Fruit fly (Drosophila melanogaster): ENCODE data around the gene Vav.

Gene Vav

dm6 chrX:19249339-19249738 lies 12.3 kb upstream of the Vav start:
- no peak for TF ChIP-seq Sp1 (GFP tag; optimal IDR thresholded peaks at IDR 0.05)
- no peak for TF ChIP-seq dl (GFP tag; optimal IDR thresholded peaks at IDR 0.05; ENCODE audit: insufficient read depth in 1 of 2, partially characterized antibody in 2 of 2)
- no peak for TF ChIP-seq dmrt93B (GFP tag; optimal IDR thresholded peaks at IDR 0.05)
- TF ChIP-seq fru (GFP tag; optimal IDR thresholded peaks at IDR 0.05): no peak
- TF ChIP-seq CrebA (GFP tag; optimal IDR thresholded peaks at IDR 0.05; ENCODE audit: borderline replicate concordance): no peak
- TF ChIP-seq Dif (GFP tag; optimal IDR thresholded peaks at IDR 0.05; ENCODE audit: partially characterized antibody): no peak
- TF ChIP-seq Vsx2 (GFP tag; optimal IDR thresholded peaks at IDR 0.05; ENCODE audit: partially characterized antibody): no peak
- TF ChIP-seq Jra (GFP tag; optimal IDR thresholded peaks at IDR 0.05): no peak

- TF ChIP-seq pan (optimal IDR thresholded peaks at IDR 0.05) (no peak), N (GFP tag; optimal IDR thresholded peaks at IDR 0.05) (no peak), CrebA (GFP tag; optimal IDR thresholded peaks at IDR 0.05; ENCODE audit: borderline replicate concordance) (no peak)
Observed at dm6 chrX:19250151-19250550, 11.5 kb upstream of the Vav start.

- TF ChIP-seq jim (GFP tag; optimal IDR thresholded peaks at IDR 0.05) (no peak), Hnf4 (GFP tag; optimal IDR thresholded peaks at IDR 0.05) (no peak), HLH106 (tag; optimal IDR thresholded peaks at IDR 0.05) (no peak), usp (GFP tag; optimal IDR thresholded peaks at IDR 0.05) (no peak), ey (GFP tag; optimal IDR thresholded peaks at IDR 0.05) (no peak), CG32264 (GFP tag; optimal IDR thresholded peaks at IDR 0.05) (no peak), dl (GFP tag; optimal IDR thresholded peaks at IDR 0.05; ENCODE audit: insufficient read depth in 1 of 2, partially characterized antibody in 2 of 2) (no peak), woc (GFP tag; optimal IDR thresholded peaks at IDR 0.05) (no peak), Hr83 (GFP tag; optimal IDR thresholded peaks at IDR 0.05; ENCODE audit: poor library complexity, severe bottlenecking) (no peak), lola (GFP tag; optimal IDR thresholded peaks at IDR 0.05) (no peak), Hr78 (GFP tag; optimal IDR thresholded peaks at IDR 0.05) (no peak), Vsx2 (GFP tag; optimal IDR thresholded peaks at IDR 0.05; ENCODE audit: partially characterized antibody) (no peak), Myc (optimal IDR thresholded peaks at IDR 0.05) (no peak), rgr (GFP tag; optimal IDR thresholded peaks at IDR 0.05) (no peak), dmrt93B (GFP tag; optimal IDR thresholded peaks at IDR 0.05) (no peak), GATAd (GFP tag; optimal IDR thresholded peaks at IDR 0.05) (no peak), tai (GFP tag; optimal IDR thresholded peaks at IDR 0.05) (no peak), h (GFP tag; optimal IDR thresholded peaks at IDR 0.05) (no peak), CG9705 (GFP tag; optimal IDR thresholded peaks at IDR 0.05) (no peak)
Observed at dm6 chrX:19259802-19260695, 1.6 kb upstream of the Vav start.

dm6 chrX:19260696-19260989 lies 977 bp upstream of the Vav start:
- TF ChIP-seq Dfd (GFP tag; optimal IDR thresholded peaks at IDR 0.05) (no peak), jim (GFP tag; optimal IDR thresholded peaks at IDR 0.05) (no peak), dsf (GFP tag; optimal IDR thresholded peaks at IDR 0.05; ENCODE audit: borderline replicate concordance) (no peak), brk (GFP tag; optimal IDR thresholded peaks at IDR 0.05) (no peak), Hr78 (GFP tag; optimal IDR thresholded peaks at IDR 0.05) (no peak), rgr (GFP tag; optimal IDR thresholded peaks at IDR 0.05) (no peak), GATAd (GFP tag; optimal IDR thresholded peaks at IDR 0.05) (no peak), Myc (optimal IDR thresholded peaks at IDR 0.05) (no peak), sv (GFP tag; optimal IDR thresholded peaks at IDR 0.05) (no peak), Abd-B (GFP tag; optimal IDR thresholded peaks at IDR 0.05) (no peak), CrebA (GFP tag; optimal IDR thresholded peaks at IDR 0.05; ENCODE audit: borderline replicate concordance) (no peak), pan (optimal IDR thresholded peaks at IDR 0.05) (no peak), OdsH (GFP tag; optimal IDR thresholded peaks at IDR 0.05) (no peak), fru (GFP tag; optimal IDR thresholded peaks at IDR 0.05) (no peak), psq (GFP tag; optimal IDR thresholded peaks at IDR 0.05) (no peak), Sp1 (GFP tag; optimal IDR thresholded peaks at IDR 0.05) (no peak), tai (GFP tag; optimal IDR thresholded peaks at IDR 0.05) (no peak), dl (GFP tag; optimal IDR thresholded peaks at IDR 0.05; ENCODE audit: insufficient read depth in 1 of 2, partially characterized antibody in 2 of 2) (no peak), Rel (GFP tag; optimal IDR thresholded peaks at IDR 0.05) (no peak), Rel (tag; optimal IDR thresholded peaks at IDR 0.05) (no peak), ey (GFP tag; optimal IDR thresholded peaks at IDR 0.05) (no peak)
